Worm (Caenorhabditis elegans) whole organism, L4 larva: Measurements from ENCODE around the gene ZK218.1.

Experiments
- D1046.2 ChIP-seq: fragments of 200-800 bp; sonication (Bioruptor generic); IDR thresholded peaks from 2 replicates; pipeline ENCODE4 v1.3.6; 2022; ENCODE audit warnings: missing genetic modification characterization, missing compliant biosample characterization
- F26F4.8 ChIP-seq: fragments of 200-800 bp; sonication (Bioruptor generic); conservative IDR thresholded peaks from 2 replicates; pipeline ENCODE4 v1.3.6; 2022; ENCODE audit warnings: missing genetic modification characterization, missing compliant biosample characterization
- T26A8.4 ChIP-seq: fragments of 200-800 bp; sonication (Bioruptor generic); IDR thresholded peaks from 2 replicates; pipeline ENCODE4 v1.3.6; 2022; ENCODE audit warnings: missing genetic modification characterization, missing compliant biosample characterization
- Y105C5A.15 ChIP-seq: fragments of 200-800 bp; sonication (Bioruptor generic); IDR thresholded peaks from 2 replicates; pipeline ENCODE4 v1.3.6; 2022; ENCODE audit warnings: missing genetic modification characterization, missing compliant biosample characterization
- Y5F2A.4 ChIP-seq: fragments of 200-800 bp; sonication (Bioruptor generic); optimal IDR thresholded peaks from 2 replicates; lab custom pipeline; 2018; ENCODE audit warnings: mild to moderate bottlenecking, missing genetic modification characterization, missing compliant biosample characterization
- Y75B8A.6 ChIP-seq: fragments of 200-800 bp; sonication (Bioruptor generic); IDR thresholded peaks from 2 replicates; pipeline ENCODE4 v1.3.6; 2022; ENCODE audit warnings: missing genetic modification reagents, missing genetic modification characterization, missing compliant biosample characterization
- ZK337.2 ChIP-seq: fragments of 200-800 bp; sonication (Bioruptor generic); IDR thresholded peaks from 2 replicates; pipeline ENCODE4 v1.3.6; 2022; ENCODE audit warnings: missing genetic modification reagents, missing genetic modification characterization, missing compliant biosample characterization
- aha-1 ChIP-seq: fragments of 150-350 bp; peaks from one replicate; lab custom pipeline; 2014; ENCODE audit warnings: missing biosample characterization, missing genetic modification characterization
- attf-4 ChIP-seq: sonication (generic microtip); optimal IDR thresholded peaks from 3 replicates; lab custom pipeline; 2017; ENCODE audit warnings: missing biosample characterization, missing genetic modification characterization
- ceh-28 ChIP-seq: fragments of 150-350 bp; optimal IDR thresholded peaks from 2 replicates; lab custom pipeline; 2014; ENCODE audit warnings: missing biosample characterization, missing genetic modification reagents, missing genetic modification characterization
- cey-2 ChIP-seq: sonication (generic microtip); optimal IDR thresholded peaks from 3 replicates; lab custom pipeline; 2017; ENCODE audit warnings: missing genetic modification characterization, mild to moderate bottlenecking, missing compliant biosample characterization, antibody characterized with exemption, borderline replicate concordance; ENCODE audit not compliant: insufficient read depth
- daf-8 ChIP-seq: fragments of 200-800 bp; sonication (Bioruptor generic); IDR thresholded peaks from 2 replicates; pipeline ENCODE4 v1.3.6; 2022; ENCODE audit warnings: missing genetic modification characterization, missing compliant biosample characterization
- hif-1 ChIP-seq, 2 experiments: sonication (generic microtip); optimal IDR thresholded peaks; 2 replicates each; lab custom pipeline; 2016 to 2017; ENCODE audit warnings: missing compliant biosample characterization in 2 of 2, missing genetic modification characterization in 2 of 2, missing genetic modification reagents in 2 of 2, missing genotype in 2 of 2, mild to moderate bottlenecking in 1 of 2
- hlh-11 ChIP-seq: fragments of 200-800 bp; sonication (Bioruptor generic); optimal IDR thresholded peaks from 2 replicates; lab custom pipeline; 2018; ENCODE audit warnings: mild to moderate bottlenecking, missing genetic modification characterization, missing compliant biosample characterization
- lim-7 ChIP-seq: fragments of 200-800 bp; sonication (Bioruptor generic); IDR thresholded peaks from 2 replicates; pipeline ENCODE4 v1.3.6; 2022; ENCODE audit warnings: missing genetic modification characterization, missing compliant biosample characterization
- lin-29 ChIP-seq: fragments of 200-800 bp; sonication (Bioruptor generic); IDR thresholded peaks from 2 replicates; pipeline ENCODE4 v1.3.6; 2022; ENCODE audit warnings: missing genetic modification reagents, missing genetic modification characterization, missing compliant biosample characterization
- mep-1 ChIP-seq: fragments of 150-350 bp; sonication (generic microtip); optimal IDR thresholded peaks from 3 replicates; lab custom pipeline; 2014; ENCODE audit warnings: missing biosample characterization, missing genetic modification characterization
- mxl-3 ChIP-seq: fragments of 200-800 bp; sonication (Bioruptor generic); optimal IDR thresholded peaks from 2 replicates; lab custom pipeline; 2018; ENCODE audit warnings: mild to moderate bottlenecking, missing genetic modification characterization, missing compliant biosample characterization
- nhr-28 ChIP-seq: fragments of 150-350 bp; optimal IDR thresholded peaks from 2 replicates; lab custom pipeline; 2014; ENCODE audit warnings: missing biosample characterization, missing genetic modification characterization
- nhr-77 ChIP-seq: fragments of 150-350 bp; optimal IDR thresholded peaks from 2 replicates; lab custom pipeline; 2014; ENCODE audit warnings: missing biosample characterization, missing genetic modification characterization
- pqm-1 ChIP-seq: sonication (generic microtip); optimal IDR thresholded peaks from 2 replicates; lab custom pipeline; 2017; ENCODE audit warnings: missing biosample characterization, missing genetic modification characterization
- set-16 ChIP-seq: fragments of 200-800 bp; sonication (Bioruptor generic); IDR thresholded peaks from 2 replicates; pipeline ENCODE4 v1.3.6; 2022; ENCODE audit warnings: missing genetic modification reagents, missing genetic modification characterization, missing compliant biosample characterization
- snpc-1.2 ChIP-seq: fragments of 200-800 bp; sonication (Bioruptor generic); IDR thresholded peaks from 2 replicates; pipeline ENCODE4 v1.3.6; 2022; ENCODE audit warnings: missing genetic modification reagents, missing genetic modification characterization, missing compliant biosample characterization
- snpc-4 ChIP-seq: fragments of 150-350 bp; optimal IDR thresholded peaks from 2 replicates; lab custom pipeline; 2014; ENCODE audit warnings: missing biosample characterization, missing genetic modification characterization
- spr-1 ChIP-seq: sonication (generic microtip); optimal IDR thresholded peaks from 2 replicates; lab custom pipeline; 2016; ENCODE audit warnings: mild to moderate bottlenecking, missing genetic modification characterization, missing compliant biosample characterization
- unc-62 ChIP-seq, 3 experiments: fragments of 150-350 bp in 1 of 3; sonication (generic microtip); optimal IDR thresholded peaks in 2 of 3; peaks in 1 of 3; 1 replicate in 1 of 3; 2 replicates in 2 of 3; lab custom pipeline; 2014 to 2017; ENCODE audit warnings: missing biosample characterization in 3 of 3, missing genetic modification characterization in 3 of 3, missing genetic modification reagents in 3 of 3, missing genotype in 1 of 3
- zag-1 ChIP-seq: fragments of 150-350 bp; optimal IDR thresholded peaks from 2 replicates; lab custom pipeline; 2014; ENCODE audit warnings: missing biosample characterization, missing genetic modification characterization
- zfp-2 ChIP-seq: sonication (generic microtip); optimal IDR thresholded peaks from 2 replicates; lab custom pipeline; 2016; ENCODE audit warnings: mild to moderate bottlenecking, missing genetic modification characterization, missing compliant biosample characterization
- ztf-11 ChIP-seq: fragments of 150-350 bp; optimal IDR thresholded peaks from 2 replicates; lab custom pipeline; 2014; ENCODE audit warnings: missing biosample characterization, missing genetic modification characterization

ZK218.1 gene

DNA sequence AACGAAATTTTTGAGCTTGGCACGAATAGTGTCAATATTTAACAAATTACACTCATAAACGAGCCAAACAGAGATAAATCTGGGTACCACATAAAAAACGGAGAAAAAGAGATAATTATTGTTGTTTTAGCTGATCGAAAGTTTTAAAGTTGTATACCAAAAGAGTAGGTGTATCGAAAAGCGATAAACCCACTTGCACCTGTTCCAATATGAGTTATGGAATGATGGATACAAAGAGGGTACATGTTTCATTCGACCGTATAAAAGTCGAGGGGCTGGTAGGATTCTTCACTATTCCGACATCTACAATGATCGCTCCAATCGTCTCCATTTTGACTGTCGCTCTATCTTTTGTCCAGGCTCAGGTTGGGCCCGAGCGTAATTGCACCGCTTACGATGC is at the start of gene ZK218.1:
Gene ZK218.1, plus strand, starts transcription at position 301 of the 400 bp plus-strand sequence.
- TF ChIP-seq zfp-2 (tag; lab: Kevin White, UChicago) (no peak), mxl-3 (GFP tag; lab: Kevin White, UChicago) (no peak), hif-1 (tag; optimal IDR thresholded peaks at IDR 0.05; lab: Kevin White, UChicago) (no peak), lim-7 (no peak)

DNA sequence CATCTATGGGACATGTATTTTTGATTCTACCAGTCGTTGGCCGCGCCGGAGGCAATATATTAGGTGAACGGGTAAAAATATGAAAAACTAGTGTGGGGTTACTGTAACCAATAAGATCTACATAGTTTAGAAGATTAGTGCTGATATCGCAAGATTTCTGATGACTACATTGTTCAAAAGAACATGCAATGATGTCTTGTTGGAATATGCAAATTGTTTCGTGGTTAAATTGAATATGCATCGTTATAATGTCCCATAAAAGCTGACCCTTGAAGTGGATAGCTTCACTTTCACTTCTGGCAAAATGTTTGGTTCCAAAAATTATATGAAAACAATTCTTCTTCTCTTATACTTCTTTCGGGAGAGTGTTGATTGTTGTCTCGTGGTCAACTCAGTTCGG is 47.9 kb upstream of the ZK218.1 start, which contains the start of gene F28B1.2:
Gene F28B1.2, plus strand, starts transcription at position 301 of the 400 bp plus-strand sequence.
- no peak for TF ChIP-seq hlh-11 (tag; lab: Kevin White, UChicago)

DNA sequence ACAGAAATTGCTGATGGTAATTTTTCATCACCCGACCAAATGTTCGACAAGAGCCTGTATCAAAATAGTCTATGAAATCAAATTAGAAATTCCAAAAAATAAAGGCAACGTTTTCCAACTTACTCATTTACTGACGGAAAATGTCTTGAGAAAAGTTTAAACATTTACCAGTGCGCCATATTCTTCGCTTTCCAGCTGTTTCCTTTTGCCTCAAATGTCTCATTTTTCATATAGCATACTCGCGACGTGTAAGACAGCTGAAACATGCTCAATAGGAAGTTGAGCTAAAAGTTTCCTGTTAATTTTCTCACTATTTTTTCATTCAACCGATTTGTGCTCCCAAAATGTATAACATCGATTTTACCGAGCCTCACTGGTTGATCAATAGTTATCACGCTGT is 32.4 kb upstream of the ZK218.1 start, which contains the start of gene sri-66:
Gene sri-66, plus strand, starts transcription at position 301 of the 400 bp plus-strand sequence.
- no peak for TF ChIP-seq ceh-28
- no peak for TF ChIP-seq nhr-28
- TF ChIP-seq F26F4.8 (GFP tag; lab: Robert Waterston, UW): no peak
- TF ChIP-seq pqm-1 (tag; lab: Kevin White, UChicago): no peak
- TF ChIP-seq D1046.2 (GFP tag; lab: Robert Waterston, UW): no peak
- no peak for TF ChIP-seq snpc-1.2
- no peak for TF ChIP-seq cey-2 (tag; lab: Kevin White, UChicago)
- no peak for TF ChIP-seq Y5F2A.4 (GFP tag; lab: Kevin White, UChicago)
- TF ChIP-seq hif-1 (tag; optimal IDR thresholded peaks at IDR 0.05; lab: Kevin White, UChicago): no peak
- no peak for TF ChIP-seq snpc-4 (tag; lab: Kevin White, UChicago)
- TF ChIP-seq Y105C5A.15 (GFP tag; lab: Robert Waterston, UW): no peak

DNA sequence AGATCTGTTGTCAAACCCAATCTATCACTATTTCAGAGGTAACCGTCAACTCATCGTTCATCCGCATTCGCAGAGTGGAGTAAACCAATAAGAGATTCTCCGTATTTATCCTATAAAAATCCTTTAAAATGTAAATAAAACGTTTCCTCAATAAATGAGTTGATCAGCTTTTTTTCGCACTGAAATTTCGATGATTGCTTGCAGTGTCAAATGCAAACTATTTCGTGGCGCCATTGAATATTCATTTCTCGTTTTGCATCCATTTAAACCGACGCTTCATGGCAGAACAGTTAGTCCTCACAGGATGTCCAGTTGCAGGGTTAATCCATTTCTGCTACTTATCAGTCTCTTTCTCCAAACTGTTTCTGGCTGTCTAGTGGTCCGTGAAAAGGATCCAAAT is 30.8 kb upstream of the ZK218.1 start, which contains the start of gene F28B1.9:
Gene F28B1.9, plus strand, starts transcription at position 301 of the 400 bp plus-strand sequence.
- no peak for TF ChIP-seq attf-4 (tag; lab: Kevin White, UChicago)
- peak in 1 of 2 experiments; percentile 15 for TF ChIP-seq unc-62 (GFP tag; optimal IDR thresholded peaks at IDR 0.05 in 1 of 2; lab: Kevin White, UChicago)
- TF ChIP-seq unc-62 (tag; optimal IDR thresholded peaks at IDR 0.05; lab: Kevin White, UChicago): no peak

DNA sequence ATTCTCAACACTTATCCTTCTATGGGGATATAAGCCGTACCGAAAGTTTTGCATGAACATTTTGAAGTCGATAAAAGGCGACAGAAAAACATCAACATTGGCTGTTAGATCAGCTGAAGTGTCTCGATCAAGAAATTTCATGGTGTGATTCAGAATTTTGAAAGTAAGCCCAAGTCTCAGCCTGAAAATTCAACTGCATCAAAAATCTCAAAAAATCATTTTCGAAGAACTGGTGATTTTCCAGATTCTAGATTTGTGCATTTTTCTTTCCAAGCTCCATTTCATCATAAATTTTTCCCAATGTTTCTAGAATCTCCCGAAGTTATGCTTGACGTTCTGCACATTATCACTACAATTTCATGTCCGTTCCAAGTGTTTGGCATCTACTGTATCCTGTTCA is 27.7 kb upstream of the ZK218.1 start, which contains the start of gene srh-255:
Gene srh-255, plus strand, starts transcription at position 301 of the 400 bp plus-strand sequence.
- TF ChIP-seq pqm-1 (tag; lab: Kevin White, UChicago): no peak
- TF ChIP-seq daf-8: no peak
- no peak for TF ChIP-seq mep-1 (tag; lab: Kevin White, UChicago)
- no peak for TF ChIP-seq zag-1 (tag; lab: Kevin White, UChicago)
- TF ChIP-seq set-16: no peak
- no peak for TF ChIP-seq aha-1 (tag; lab: Kevin White, UChicago)
- no peak for TF ChIP-seq T26A8.4 (GFP tag; lab: Robert Waterston, UW)
- no peak for TF ChIP-seq D1046.2 (GFP tag; lab: Robert Waterston, UW)
- TF ChIP-seq mxl-3 (GFP tag; lab: Kevin White, UChicago): no peak
- TF ChIP-seq Y75B8A.6 (GFP tag; lab: Robert Waterston, UW): no peak
- TF ChIP-seq nhr-77 (tag; lab: Kevin White, UChicago): no peak
- no peak for TF ChIP-seq ztf-11 (tag; lab: Kevin White, UChicago)
- TF ChIP-seq zfp-2 (tag; lab: Kevin White, UChicago): no peak
- no peak for TF ChIP-seq ZK337.2 (GFP tag; lab: Robert Waterston, UW)
- TF ChIP-seq, all 104 proteins: peak for 0

DNA sequence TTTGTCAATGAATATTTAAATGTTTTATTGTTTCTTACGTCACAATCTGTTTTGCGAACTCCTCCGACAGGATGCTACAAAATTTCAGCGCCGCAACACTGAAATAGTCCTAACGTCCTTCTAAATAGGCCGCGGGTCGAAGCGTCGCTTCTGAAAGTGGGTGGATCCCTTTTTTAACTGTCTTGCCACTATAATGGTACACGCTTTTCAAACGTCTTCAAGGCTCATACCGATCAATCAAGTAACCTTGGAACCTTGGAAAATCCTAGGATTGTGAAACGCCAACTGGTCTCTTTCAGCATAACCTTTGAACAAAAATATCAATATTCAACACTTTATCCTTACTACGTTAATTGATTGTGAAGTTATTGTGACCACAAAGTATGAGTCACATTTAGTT is 25.7 kb upstream of the ZK218.1 start:
- peak; percentile 94 for TF ChIP-seq aha-1 (tag; lab: Kevin White, UChicago)
- no peak for TF ChIP-seq lin-29 (GFP tag; lab: Robert Waterston, UW)
- TF ChIP-seq spr-1: no peak
